Worm (Caenorhabditis elegans) whole organism, L4/young adult: ENCODE measurements around the gene T02G5.14.

Experiments used
- W03F9.2 ChIP-seq: fragments of 150-350 bp; optimal IDR thresholded peaks from 2 replicates; lab custom pipeline; 2014; ENCODE audit warnings: missing biosample characterization, missing genetic modification characterization
- dao-5 ChIP-seq: sonication (generic microtip); optimal IDR thresholded peaks from 2 replicates; lab custom pipeline; 2016; ENCODE audit warnings: missing genotype, missing genetic modification characterization, moderate library complexity, missing compliant biosample characterization

DNA sequence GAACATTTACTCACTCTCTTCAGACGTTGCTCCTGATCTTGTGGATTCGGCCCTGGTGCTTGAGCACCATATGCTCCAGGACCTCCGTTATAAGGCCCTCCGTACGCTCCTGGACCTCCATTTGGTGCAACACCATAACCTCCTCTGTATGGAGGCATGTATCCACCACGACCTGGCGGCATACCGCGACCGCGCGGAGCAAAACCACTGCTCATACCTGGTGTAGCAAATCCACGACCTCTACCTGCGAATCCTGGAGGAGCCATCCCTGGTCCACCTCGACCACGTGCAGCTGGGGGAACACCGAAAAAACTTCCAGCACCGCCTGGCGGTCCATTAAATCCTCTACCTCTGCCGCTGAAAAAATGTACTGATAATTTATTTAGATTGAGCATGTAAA lies 34.7 kb upstream of the T02G5.14 start:
- TF ChIP-seq dao-5 (tag; lab: Kevin White, UChicago) (no peak), W03F9.2 (tag; lab: Kevin White, UChicago) (no peak)
